Worm (Caenorhabditis elegans) whole organism, early embryonic: ENCODE results near the gene Y53F4B.11.

ENCODE experiments used
- B0310.2 ChIP-seq: sonication (generic microtip); optimal IDR thresholded peaks from 2 replicates; lab custom pipeline; 2016; ENCODE audit warnings: mild to moderate bottlenecking, missing genetic modification characterization, missing compliant biosample characterization
- F13C5.2 ChIP-seq: sonication (generic microtip); optimal IDR thresholded peaks from 2 replicates; lab custom pipeline; 2017; ENCODE audit warnings: mild to moderate bottlenecking, missing genetic modification characterization, inconsistent platforms, missing compliant biosample characterization
- aly-1 ChIP-seq: sonication (generic microtip); optimal IDR thresholded peaks from 2 replicates; lab custom pipeline; 2016; ENCODE audit warnings: missing genetic modification characterization, missing compliant biosample characterization
- ama-1 ChIP-seq: fragments of 150-350 bp; optimal IDR thresholded peaks from 2 replicates; lab custom pipeline; 2014
- ceh-13 ChIP-seq: fragments of 200-800 bp; sonication (Bioruptor generic); optimal IDR thresholded peaks from 2 replicates; lab custom pipeline; 2018; ENCODE audit warnings: mild to moderate bottlenecking, missing genetic modification characterization, missing compliant biosample characterization
- ceh-36 ChIP-seq: sonication (generic microtip); optimal IDR thresholded peaks from 2 replicates; lab custom pipeline; 2016; ENCODE audit warnings: missing genetic modification characterization, inconsistent platforms, missing compliant biosample characterization
- ets-7 ChIP-seq: sonication (generic microtip); optimal IDR thresholded peaks from 2 replicates; lab custom pipeline; 2016; ENCODE audit warnings: missing genotype, missing genetic modification characterization, missing compliant biosample characterization
- flt-1 ChIP-seq: fragments of 200-800 bp; sonication (Bioruptor generic); IDR thresholded peaks from 2 replicates; pipeline ENCODE4 v1.3.6; 2022; ENCODE audit warnings: missing genetic modification characterization, missing compliant biosample characterization
- hmbx-1 ChIP-seq: sonication (generic microtip); optimal IDR thresholded peaks from 2 replicates; lab custom pipeline; 2016; ENCODE audit warnings: mild to moderate bottlenecking, missing genetic modification characterization, missing compliant biosample characterization
- hmg-4 ChIP-seq: fragments of 200-800 bp; sonication (Bioruptor generic); optimal IDR thresholded peaks from 2 replicates; lab custom pipeline; 2018; ENCODE audit warnings: mild to moderate bottlenecking, missing genetic modification characterization, missing compliant biosample characterization
- hnd-1 ChIP-seq: sonication (generic microtip); optimal IDR thresholded peaks from 2 replicates; lab custom pipeline; 2016; ENCODE audit warnings: missing genetic modification characterization, missing compliant biosample characterization
- pes-1 ChIP-seq: fragments of 200-800 bp; sonication (Bioruptor generic); IDR thresholded peaks from 2 replicates; pipeline ENCODE4 v1.3.6; 2022; ENCODE audit warnings: missing genetic modification reagents, missing genetic modification characterization, missing compliant biosample characterization
- scrt-1 ChIP-seq: fragments of 200-800 bp; sonication (Bioruptor generic); IDR thresholded peaks from 2 replicates; pipeline ENCODE4 v1.3.6; 2022; ENCODE audit warnings: missing genetic modification characterization, missing compliant biosample characterization
- sea-1 ChIP-seq: fragments of 200-800 bp; sonication (Bioruptor generic); conservative IDR thresholded peaks from 2 replicates; pipeline ENCODE4 v1.3.6; 2022; ENCODE audit warnings: missing genetic modification characterization, missing compliant biosample characterization
- tbx-11 ChIP-seq: fragments of 200-800 bp; sonication (Bioruptor generic); IDR thresholded peaks from 2 replicates; pipeline ENCODE4 v1.3.6; 2022; ENCODE audit warnings: missing genetic modification characterization, missing compliant biosample characterization
- tbx-37 ChIP-seq: fragments of 200-800 bp; sonication (Bioruptor generic); conservative IDR thresholded peaks from 2 replicates; pipeline ENCODE4 v1.3.6; 2022; ENCODE audit warnings: missing genetic modification reagents, missing genetic modification characterization, missing compliant biosample characterization
- tra-4 ChIP-seq: sonication (generic microtip); optimal IDR thresholded peaks from 2 replicates; lab custom pipeline; 2017; ENCODE audit warnings: missing genetic modification characterization, missing compliant biosample characterization

Gene Y53F4B.11

DNA sequence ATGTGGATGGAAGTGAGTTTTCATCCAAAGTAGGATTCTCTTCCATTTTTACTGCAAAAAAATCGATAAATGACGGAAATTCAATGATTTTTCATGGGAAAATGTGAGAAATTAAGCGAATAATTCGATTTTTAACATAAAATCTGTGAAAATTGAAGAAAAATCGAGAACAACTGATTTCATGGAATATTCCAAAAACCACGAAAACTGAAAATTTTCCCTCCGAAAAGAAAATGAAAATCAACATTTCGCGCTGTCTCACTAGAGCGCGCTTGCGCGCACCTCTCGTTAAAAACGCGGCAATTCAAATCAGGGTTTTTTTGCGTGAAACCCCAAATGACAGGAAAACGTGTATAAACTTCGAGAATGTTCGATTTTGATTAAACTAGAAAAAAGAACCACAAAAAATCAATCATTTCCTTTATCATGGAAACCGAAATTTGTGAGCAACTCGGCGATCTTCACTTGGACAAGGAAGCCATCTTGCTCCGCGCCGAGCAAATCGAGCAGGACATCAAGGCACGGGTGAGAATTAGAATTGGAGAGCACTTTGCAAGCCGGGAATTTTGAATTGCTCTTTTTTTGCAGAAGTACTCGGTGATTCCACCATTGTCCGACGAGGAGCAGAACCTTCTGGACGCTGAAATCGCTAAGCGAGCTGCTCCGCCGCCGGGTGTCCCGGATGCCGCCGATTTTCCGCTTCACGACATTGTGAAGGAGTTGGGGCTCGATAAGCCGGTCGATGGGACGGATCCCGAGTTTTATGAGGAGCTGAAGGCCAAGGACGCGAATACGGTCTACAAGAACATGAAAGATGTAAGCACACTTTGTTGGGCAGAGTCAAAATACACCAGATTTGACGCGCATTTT lies at the start of gene Y53F4B.11, which contains the start of gene Y53F4B.9:
Gene Y53F4B.11, plus strand, starts transcription at position 383 of the 870 bp plus-strand sequence.
Gene Y53F4B.9, minus strand, starts transcription at position 51 of the 870 bp plus-strand sequence.
- no peak for TF ChIP-seq hmg-4 (GFP tag; lab: Kevin White, UChicago)
- TF ChIP-seq ama-1, result no peak
- no peak for TF ChIP-seq ceh-13 (GFP tag; lab: Kevin White, UChicago)
- TF ChIP-seq F13C5.2 (tag; lab: Kevin White, UChicago), result peak; percentile 35
- TF ChIP-seq ets-7 (tag; lab: Kevin White, UChicago), result no peak
- TF ChIP-seq ceh-36 (tag; lab: Kevin White, UChicago), result no peak
- no peak for TF ChIP-seq hnd-1
- TF ChIP-seq B0310.2 (tag; lab: Kevin White, UChicago), result no peak
- no peak for TF ChIP-seq hmbx-1
- TF ChIP-seq flt-1 (GFP tag; lab: Robert Waterston, UW), result no peak
- no peak for TF ChIP-seq aly-1
- no peak for TF ChIP-seq pes-1 (GFP tag; lab: Robert Waterston, UW)
- TF ChIP-seq sea-1 (GFP tag; lab: Robert Waterston, UW), result peak; percentile 19; the same call in 1 of the 2 replicates
- no peak for TF ChIP-seq tra-4
- peak; percentile 44; the same call in 1 of the 2 replicates for TF ChIP-seq tbx-37 (GFP tag; lab: Robert Waterston, UW)
- no peak for TF ChIP-seq scrt-1
- no peak for TF ChIP-seq tbx-11 (GFP tag; lab: Robert Waterston, UW)

DNA sequence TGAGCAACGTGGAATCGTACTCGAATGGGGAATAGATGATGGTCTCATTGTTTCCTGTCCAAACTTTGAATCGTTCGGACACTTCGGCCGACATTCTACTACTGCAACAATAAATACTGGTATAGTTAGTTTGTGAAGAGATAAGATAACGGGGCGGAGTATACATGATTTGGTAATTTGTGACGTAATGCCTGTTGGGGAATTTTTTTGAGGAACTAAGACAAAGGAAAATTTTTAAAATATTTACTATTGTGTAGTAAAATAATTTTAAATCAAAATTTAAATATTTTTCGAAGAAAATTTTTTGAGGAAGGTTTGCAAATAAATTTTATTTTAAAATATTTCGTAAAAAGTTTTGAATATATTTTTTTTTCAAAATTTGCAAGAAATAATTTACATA lies 46.5 kb upstream of the Y53F4B.11 start, which contains the start of gene elo-9:
Gene elo-9, minus strand, starts transcription at position 101 of the 400 bp plus-strand sequence.
- TF ChIP-seq ets-7 (tag; lab: Kevin White, UChicago) (no peak), hmbx-1 (no peak), B0310.2 (tag; lab: Kevin White, UChicago) (no peak), aly-1 (no peak), ceh-36 (tag; lab: Kevin White, UChicago) (no peak), flt-1 (GFP tag; lab: Robert Waterston, UW) (no peak), hmg-4 (GFP tag; lab: Kevin White, UChicago) (no peak), F13C5.2 (tag; lab: Kevin White, UChicago) (no peak), tbx-11 (GFP tag; lab: Robert Waterston, UW) (no peak), hnd-1 (no peak)

DNA sequence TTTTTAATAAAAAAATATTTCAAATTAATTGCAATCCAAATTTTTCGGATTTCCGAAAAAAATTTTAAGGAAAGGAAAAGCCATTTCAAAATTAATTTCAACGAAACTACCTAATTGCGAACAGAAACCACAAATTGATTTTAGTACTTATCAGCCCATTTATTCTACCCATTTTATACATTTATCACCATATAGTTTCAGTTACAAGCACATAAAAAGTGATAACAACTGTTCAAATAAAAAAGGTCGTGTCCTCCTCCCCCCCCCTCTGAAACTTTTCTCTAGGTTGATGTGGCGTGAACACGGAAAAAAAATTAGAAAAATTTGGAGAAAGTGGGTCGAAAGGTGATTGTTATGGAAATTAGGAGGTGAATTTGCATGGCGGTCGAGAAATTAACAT lies 45.7 kb upstream of the Y53F4B.11 start:
- TF ChIP-seq pes-1 (GFP tag; lab: Robert Waterston, UW) (no peak), B0310.2 (tag; lab: Kevin White, UChicago) (no peak), aly-1 (no peak), F13C5.2 (tag; lab: Kevin White, UChicago) (no peak), tbx-37 (GFP tag; lab: Robert Waterston, UW) (no peak), ceh-36 (tag; lab: Kevin White, UChicago) (no peak), flt-1 (GFP tag; lab: Robert Waterston, UW) (no peak), ama-1 (no peak), hmbx-1 (no peak), ceh-13 (GFP tag; lab: Kevin White, UChicago) (no peak), tra-4 (no peak), tbx-11 (GFP tag; lab: Robert Waterston, UW) (no peak), scrt-1 (no peak), hmg-4 (GFP tag; lab: Kevin White, UChicago) (no peak), ets-7 (tag; lab: Kevin White, UChicago) (no peak), hnd-1 (no peak)

ce11 chrII:14966420-14966819 lies 44.1 kb upstream of the Y53F4B.11 start:
- TF ChIP-seq tbx-11 (GFP tag; lab: Robert Waterston, UW) (no peak), scrt-1 (no peak), hnd-1 (no peak), F13C5.2 (tag; lab: Kevin White, UChicago) (no peak), flt-1 (GFP tag; lab: Robert Waterston, UW) (no peak), aly-1 (no peak), ceh-13 (GFP tag; lab: Kevin White, UChicago) (no peak), ets-7 (tag; lab: Kevin White, UChicago) (no peak), sea-1 (GFP tag; lab: Robert Waterston, UW) (no peak)

DNA sequence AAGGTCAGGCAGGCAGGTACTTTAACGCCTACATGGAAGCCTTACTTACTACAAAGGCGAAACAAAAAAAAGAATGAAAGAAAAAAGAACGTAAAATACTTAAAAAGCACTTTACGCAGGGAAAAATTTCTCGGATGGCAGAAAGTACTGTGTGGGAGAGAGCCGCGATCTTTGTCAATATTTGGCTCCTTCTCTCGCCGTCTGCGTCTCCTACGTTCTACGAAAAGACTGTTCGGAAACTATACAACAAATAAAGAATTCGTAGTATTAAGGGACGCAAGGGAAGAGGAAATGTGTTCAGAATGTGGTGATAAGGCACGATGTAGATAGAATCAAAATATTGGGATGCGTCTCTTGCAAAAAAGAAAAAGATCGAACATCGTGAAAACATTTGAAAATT lies 43.5 kb upstream of the Y53F4B.11 start:
- TF ChIP-seq tbx-37 (GFP tag; lab: Robert Waterston, UW) (no peak), hmg-4 (GFP tag; lab: Kevin White, UChicago) (no peak), tbx-11 (GFP tag; lab: Robert Waterston, UW) (no peak), flt-1 (GFP tag; lab: Robert Waterston, UW) (no peak), tra-4 (no peak), sea-1 (GFP tag; lab: Robert Waterston, UW) (no peak), ets-7 (tag; lab: Kevin White, UChicago) (no peak), scrt-1 (no peak), ceh-36 (tag; lab: Kevin White, UChicago) (no peak), aly-1 (no peak), ceh-13 (GFP tag; lab: Kevin White, UChicago) (no peak), F13C5.2 (tag; lab: Kevin White, UChicago) (no peak), B0310.2 (tag; lab: Kevin White, UChicago) (no peak), pes-1 (GFP tag; lab: Robert Waterston, UW) (no peak), ama-1 (no peak), hnd-1 (no peak), hmbx-1 (no peak)

ce11 chrII:14968275-14968674 lies 42.3 kb upstream of the Y53F4B.11 start:
- TF ChIP-seq B0310.2 (tag; lab: Kevin White, UChicago), result no peak
- no peak for TF ChIP-seq ama-1
- no peak for TF ChIP-seq tbx-11 (GFP tag; lab: Robert Waterston, UW)
- TF ChIP-seq pes-1 (GFP tag; lab: Robert Waterston, UW), result no peak
- no peak for TF ChIP-seq scrt-1
- no peak for TF ChIP-seq sea-1 (GFP tag; lab: Robert Waterston, UW)
- no peak for TF ChIP-seq hmbx-1
- no peak for TF ChIP-seq ceh-36 (tag; lab: Kevin White, UChicago)
- TF ChIP-seq tra-4, result no peak
- no peak for TF ChIP-seq hnd-1
